Worm (Caenorhabditis elegans) whole organism, L2 larva: ENCODE results near the gene T20B12.4.

Source experiments
- C34F6.9 ChIP-seq: fragments of 150-350 bp; optimal IDR thresholded peaks from 2 replicates; lab custom pipeline; 2014; ENCODE audit warnings: missing biosample characterization, missing genetic modification characterization
- F13H6.1 ChIP-seq: sonication (generic microtip); optimal IDR thresholded peaks from 2 replicates; lab custom pipeline; 2016; ENCODE audit warnings: missing genetic modification characterization, missing compliant biosample characterization
- R02D3.7 ChIP-seq: fragments of 150-350 bp; optimal IDR thresholded peaks from 2 replicates; lab custom pipeline; 2014; ENCODE audit warnings: missing biosample characterization, missing genetic modification characterization
- Y55F3AM.14 ChIP-seq: fragments of 200-800 bp; sonication (Bioruptor generic); optimal IDR thresholded peaks from 2 replicates; lab custom pipeline; 2018; ENCODE audit warnings: mild to moderate bottlenecking, missing genetic modification characterization, missing compliant biosample characterization
- ZK546.5 ChIP-seq: sonication (generic microtip); optimal IDR thresholded peaks from 2 replicates; lab custom pipeline; 2017; ENCODE audit warnings: missing biosample characterization, missing genetic modification characterization
- alr-1 ChIP-seq: fragments of 150-350 bp; optimal IDR thresholded peaks from 2 replicates; lab custom pipeline; 2014; ENCODE audit warnings: missing biosample characterization, missing genetic modification characterization
- aly-2 ChIP-seq: fragments of 150-350 bp; optimal IDR thresholded peaks from 2 replicates; lab custom pipeline; 2014; ENCODE audit warnings: missing biosample characterization, missing genetic modification characterization
- ama-1 ChIP-seq: fragments of 150-350 bp; optimal IDR thresholded peaks from 2 replicates; lab custom pipeline; 2018; ENCODE audit warnings: inconsistent platforms
- blmp-1 ChIP-seq: sonication (generic microtip); optimal IDR thresholded peaks from 2 replicates; lab custom pipeline; 2017; ENCODE audit warnings: missing genetic modification characterization, mild to moderate bottlenecking, missing compliant biosample characterization, antibody characterized with exemption, moderate library complexity; ENCODE audit not compliant: insufficient read depth
- ceh-16 ChIP-seq: fragments of 150-350 bp; optimal IDR thresholded peaks from 2 replicates; lab custom pipeline; 2014; ENCODE audit warnings: missing biosample characterization, missing genetic modification characterization
- ceh-82 ChIP-seq: fragments of 150-350 bp; optimal IDR thresholded peaks from 2 replicates; lab custom pipeline; 2014; ENCODE audit warnings: missing biosample characterization, missing genetic modification characterization
- crh-2 ChIP-seq: sonication (generic microtip); optimal IDR thresholded peaks from 2 replicates; lab custom pipeline; 2017; ENCODE audit warnings: missing biosample characterization, missing genetic modification characterization
- dmd-4 ChIP-seq: sonication (generic microtip); optimal IDR thresholded peaks from 2 replicates; lab custom pipeline; 2017; ENCODE audit warnings: missing biosample characterization, missing genetic modification characterization
- egl-27 ChIP-seq: sonication (generic microtip); optimal IDR thresholded peaks from 3 replicates; lab custom pipeline; 2017; ENCODE audit warnings: missing biosample characterization, missing genetic modification reagents, missing genetic modification characterization
- elt-1 ChIP-seq: fragments of 150-350 bp; optimal IDR thresholded peaks from 2 replicates; lab custom pipeline; 2014; ENCODE audit warnings: missing biosample characterization, missing genetic modification characterization
- elt-3 ChIP-seq: sonication (generic microtip); optimal IDR thresholded peaks from 2 replicates; lab custom pipeline; 2017; ENCODE audit warnings: missing biosample characterization, missing genetic modification characterization
- fos-1 ChIP-seq: fragments of 150-350 bp; optimal IDR thresholded peaks from 2 replicates; lab custom pipeline; 2014; ENCODE audit warnings: missing biosample characterization, missing genetic modification characterization
- gmeb-1 ChIP-seq: fragments of 150-350 bp; optimal IDR thresholded peaks from 2 replicates; lab custom pipeline; 2014; ENCODE audit warnings: missing biosample characterization, missing genetic modification characterization
- lin-11 ChIP-seq: fragments of 150-350 bp; sonication (generic microtip); optimal IDR thresholded peaks from 2 replicates; lab custom pipeline; 2014; ENCODE audit warnings: missing biosample characterization, missing genetic modification characterization, inconsistent platforms, mixed read lengths
- lin-13 ChIP-seq: fragments of 150-350 bp; optimal IDR thresholded peaks from 2 replicates; lab custom pipeline; 2014; ENCODE audit warnings: missing biosample characterization, missing genetic modification reagents, missing genetic modification characterization
- lin-39 ChIP-seq: fragments of 150-350 bp; optimal IDR thresholded peaks from 2 replicates; lab custom pipeline; 2014; ENCODE audit warnings: missing biosample characterization, missing genetic modification reagents, missing genetic modification characterization
- lsy-2 ChIP-seq, 2 experiments: fragments of 150-350 bp in 1 of 2; sonication (generic microtip) in 1 of 2; optimal IDR thresholded peaks; 2 replicates each; lab custom pipeline; 2014 to 2017; ENCODE audit warnings: missing biosample characterization in 2 of 2, missing genetic modification characterization in 2 of 2
- mab-5 ChIP-seq: fragments of 150-350 bp; optimal IDR thresholded peaks from 2 replicates; lab custom pipeline; 2014; ENCODE audit warnings: missing biosample characterization, missing genetic modification characterization
- mbf-1 ChIP-seq: sonication (generic microtip); optimal IDR thresholded peaks from 2 replicates; lab custom pipeline; 2017; ENCODE audit warnings: missing biosample characterization, missing genetic modification characterization
- mdl-1 ChIP-seq, 2 experiments: fragments of 150-350 bp in 1 of 2; sonication (generic microtip) in 1 of 2; optimal IDR thresholded peaks; 2 replicates each; lab custom pipeline; 2017; ENCODE audit warnings: missing biosample characterization in 2 of 2, missing genetic modification characterization in 2 of 2
- nhr-10 ChIP-seq: sonication (generic microtip); optimal IDR thresholded peaks from 2 replicates; lab custom pipeline; 2017; ENCODE audit warnings: missing biosample characterization, missing genetic modification characterization
- nhr-11 ChIP-seq: fragments of 150-350 bp; optimal IDR thresholded peaks from 2 replicates; lab custom pipeline; 2014; ENCODE audit warnings: missing biosample characterization, missing genetic modification characterization
- nhr-12 ChIP-seq: fragments of 150-350 bp; optimal IDR thresholded peaks from 2 replicates; lab custom pipeline; 2014; ENCODE audit warnings: missing biosample characterization, missing genetic modification characterization
- nhr-129 ChIP-seq: fragments of 150-350 bp; optimal IDR thresholded peaks from 2 replicates; lab custom pipeline; 2014; ENCODE audit warnings: missing biosample characterization, missing genetic modification characterization
- nhr-21 ChIP-seq: fragments of 150-350 bp; optimal IDR thresholded peaks from 2 replicates; lab custom pipeline; 2014; ENCODE audit warnings: missing biosample characterization, missing genetic modification characterization
- nhr-23 ChIP-seq: fragments of 150-350 bp; optimal IDR thresholded peaks from 2 replicates; lab custom pipeline; 2014; ENCODE audit warnings: missing biosample characterization, missing genetic modification reagents, missing genetic modification characterization
- nhr-237 ChIP-seq: fragments of 150-350 bp; optimal IDR thresholded peaks from 2 replicates; lab custom pipeline; 2014; ENCODE audit warnings: missing biosample characterization, missing genetic modification characterization
- nhr-25 ChIP-seq: fragments of 150-350 bp; sonication (generic microtip); optimal IDR thresholded peaks from 3 replicates; lab custom pipeline; 2014; ENCODE audit warnings: missing biosample characterization, missing genetic modification characterization
- nhr-6 ChIP-seq: fragments of 150-350 bp; optimal IDR thresholded peaks from 2 replicates; lab custom pipeline; 2014; ENCODE audit warnings: missing biosample characterization, missing genetic modification characterization
- nhr-77 ChIP-seq: fragments of 150-350 bp; optimal IDR thresholded peaks from 2 replicates; lab custom pipeline; 2014; ENCODE audit warnings: missing biosample characterization, missing genetic modification characterization
- peb-1 ChIP-seq: fragments of 150-350 bp; optimal IDR thresholded peaks from 2 replicates; lab custom pipeline; 2014; ENCODE audit warnings: missing biosample characterization, missing genetic modification characterization
- sem-4 ChIP-seq: fragments of 150-350 bp; optimal IDR thresholded peaks from 2 replicates; lab custom pipeline; 2014; ENCODE audit warnings: missing biosample characterization, missing genetic modification reagents, missing genetic modification characterization
- skn-1 ChIP-seq: sonication (generic microtip); optimal IDR thresholded peaks from 2 replicates; lab custom pipeline; 2017; ENCODE audit warnings: missing biosample characterization, missing genetic modification characterization
- sma-3 ChIP-seq: sonication (generic microtip); optimal IDR thresholded peaks from 2 replicates; lab custom pipeline; 2016; ENCODE audit warnings: missing genetic modification reagents, missing genetic modification characterization, missing compliant biosample characterization
- sma-9 ChIP-seq, 2 experiments: fragments of 150-350 bp in 1 of 2; sonication (generic microtip) in 1 of 2; optimal IDR thresholded peaks; 2 replicates each; lab custom pipeline; 2014 to 2016; ENCODE audit warnings: missing genetic modification characterization in 2 of 2, mild to moderate bottlenecking in 1 of 2, missing biosample characterization in 1 of 2, missing compliant biosample characterization in 1 of 2, missing genetic modification reagents in 1 of 2, moderate library complexity in 1 of 2
- snpc-4 ChIP-seq: fragments of 150-350 bp; optimal IDR thresholded peaks from 2 replicates; lab custom pipeline; 2014; ENCODE audit warnings: missing biosample characterization, missing genetic modification characterization
- unc-39 ChIP-seq: fragments of 150-350 bp; optimal IDR thresholded peaks from 2 replicates; lab custom pipeline; 2014; ENCODE audit warnings: missing biosample characterization, missing genetic modification characterization
- unc-55 ChIP-seq: fragments of 150-350 bp; sonication (generic microtip); optimal IDR thresholded peaks from 3 replicates; lab custom pipeline; 2014; ENCODE audit warnings: missing biosample characterization, missing genetic modification reagents, missing genetic modification characterization
- unc-62 ChIP-seq: fragments of 150-350 bp; optimal IDR thresholded peaks from 2 replicates; lab custom pipeline; 2014; ENCODE audit warnings: missing biosample characterization, missing genetic modification reagents, missing genetic modification characterization
- zag-1 ChIP-seq: fragments of 150-350 bp; optimal IDR thresholded peaks from 2 replicates; lab custom pipeline; 2014; ENCODE audit warnings: missing biosample characterization, missing genetic modification characterization
- ztf-1 ChIP-seq: fragments of 200-800 bp; sonication (Bioruptor generic); conservative IDR thresholded peaks from 2 replicates; pipeline ENCODE4 v1.3.6; 2022; ENCODE audit warnings: missing genetic modification characterization, missing compliant biosample characterization
- ztf-11 ChIP-seq: sonication (generic microtip); optimal IDR thresholded peaks from 2 replicates; lab custom pipeline; 2017; ENCODE audit warnings: missing biosample characterization, missing genetic modification characterization
- ztf-4 ChIP-seq: fragments of 150-350 bp; optimal IDR thresholded peaks from 2 replicates; lab custom pipeline; 2014; ENCODE audit warnings: missing biosample characterization, missing genetic modification characterization

T20B12.4 gene

ce11 chrIII:7333906-7334531, 33.5 kb upstream of the T20B12.4 start:
- TF ChIP-seq lsy-2 (tag; optimal IDR thresholded peaks at IDR 0.05; lab: Kevin White, UChicago) (peak in 1 of 2 experiments; percentile 12), crh-2 (tag; lab: Kevin White, UChicago) (peak; percentile 11), nhr-129 (tag; lab: Kevin White, UChicago) (peak; percentile 57)

- TF ChIP-seq ztf-1 (GFP tag; lab: Robert Waterston, UW) (no peak), blmp-1 (peak; percentile 99), nhr-129 (tag; lab: Kevin White, UChicago) (peak; percentile 98), sma-9 (GFP tag; optimal IDR thresholded peaks at IDR 0.05; lab: Kevin White, UChicago) (peak; percentile 89), sma-9 (tag; optimal IDR thresholded peaks at IDR 0.05; lab: Kevin White, UChicago) (no peak), nhr-6 (tag; lab: Kevin White, UChicago) (peak; percentile 54), unc-62 (GFP tag; lab: Kevin White, UChicago) (peak; percentile 52), nhr-12 (tag; lab: Kevin White, UChicago) (no peak), Y55F3AM.14 (GFP tag; lab: Kevin White, UChicago) (peak; percentile 63), lin-11 (tag; lab: Kevin White, UChicago) (peak; percentile 77), fos-1 (tag; lab: Kevin White, UChicago) (peak; percentile 86), zag-1 (tag; lab: Kevin White, UChicago) (peak; percentile 84), sem-4 (peak; percentile 83), ztf-11 (no peak), peb-1 (no peak), skn-1 (tag; lab: Kevin White, UChicago) (peak; percentile 1), mab-5 (peak; percentile 35), mbf-1 (tag; lab: Kevin White, UChicago) (no peak), nhr-23 (tag; lab: Kevin White, UChicago) (no peak), lsy-2 (tag; optimal IDR thresholded peaks at IDR 0.05; lab: Kevin White, UChicago) (peak; percentile 39 to 93), elt-3 (tag; lab: Kevin White, UChicago) (no peak), unc-39 (tag; lab: Kevin White, UChicago) (no peak), nhr-10 (tag; lab: Kevin White, UChicago) (no peak), nhr-21 (tag; lab: Kevin White, UChicago) (peak; percentile 90), dmd-4 (tag; lab: Kevin White, UChicago) (no peak), ceh-82 (tag; lab: Kevin White, UChicago) (no peak), ZK546.5 (tag; lab: Kevin White, UChicago) (peak; percentile 54), mdl-1 (tag; optimal IDR thresholded peaks at IDR 0.05; lab: Kevin White, UChicago) (peak; percentile 90 to 95), egl-27 (tag; lab: Kevin White, UChicago) (peak; percentile 63), nhr-77 (no peak), alr-1 (no peak), elt-1 (tag; lab: Kevin White, UChicago) (no peak), snpc-4 (peak; percentile 30), unc-55 (peak; percentile 72), gmeb-1 (tag; lab: Kevin White, UChicago) (peak; percentile 79), nhr-237 (tag; lab: Kevin White, UChicago) (no peak), nhr-11 (no peak), sma-3 (GFP tag; lab: Kevin White, UChicago) (peak; percentile 88), crh-2 (tag; lab: Kevin White, UChicago) (peak; percentile 91), aly-2 (tag; lab: Kevin White, UChicago) (no peak), F13H6.1 (tag; lab: Kevin White, UChicago) (peak; percentile 85), C34F6.9 (tag; lab: Kevin White, UChicago) (peak; percentile 98), nhr-25 (tag; lab: Kevin White, UChicago) (peak; percentile 92), lin-13 (GFP tag; lab: Kevin White, UChicago) (peak; percentile 77), ztf-4 (tag; lab: Kevin White, UChicago) (peak; percentile 92), ceh-16 (tag; lab: Kevin White, UChicago) (no peak), lin-39 (no peak), R02D3.7 (tag; lab: Kevin White, UChicago) (no peak), ama-1 (lab: Kevin White, UChicago) (peak; percentile 66)
Measured at ce11 chrIII:7335220-7335619, 32.3 kb upstream of the T20B12.4 start, which contains the start of gene F56C9.10. F56C9.10 (minus strand) TSS chrIII:7335316.
